Fruit fly (Drosophila melanogaster): Measurements from ENCODE around the gene Mfap1.

The Mfap1 gene

DNA sequence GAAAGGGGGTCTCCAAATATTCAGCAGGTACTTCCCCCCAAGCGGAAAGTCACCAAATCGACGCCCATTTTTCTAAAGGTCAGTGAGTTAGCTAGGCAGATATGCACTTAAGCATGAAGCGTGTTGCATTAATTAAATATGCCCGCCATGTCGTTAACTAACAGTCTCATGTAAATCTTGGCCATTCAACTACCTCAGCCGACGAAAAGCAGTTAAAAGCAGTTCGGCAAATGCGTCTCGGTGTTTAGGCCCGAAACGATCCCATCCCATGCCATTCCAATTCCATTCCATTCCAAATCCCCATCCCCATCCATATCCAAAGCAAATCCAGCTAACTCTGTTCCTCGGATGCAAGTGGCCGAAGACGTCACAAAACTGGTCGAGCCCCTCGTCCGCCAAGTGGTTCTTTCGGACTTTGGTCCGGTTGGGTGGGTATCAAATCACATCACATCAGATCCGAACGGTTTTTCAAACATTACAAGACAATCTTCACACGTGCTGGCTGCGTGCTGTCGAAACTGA lies 824 bp upstream of the Mfap1 start:
- no peak for TF ChIP-seq CTCF (optimal IDR thresholded peaks at IDR 0.05)
- TF ChIP-seq CG8478 (optimal IDR thresholded peaks at IDR 0.05), result no peak

DNA sequence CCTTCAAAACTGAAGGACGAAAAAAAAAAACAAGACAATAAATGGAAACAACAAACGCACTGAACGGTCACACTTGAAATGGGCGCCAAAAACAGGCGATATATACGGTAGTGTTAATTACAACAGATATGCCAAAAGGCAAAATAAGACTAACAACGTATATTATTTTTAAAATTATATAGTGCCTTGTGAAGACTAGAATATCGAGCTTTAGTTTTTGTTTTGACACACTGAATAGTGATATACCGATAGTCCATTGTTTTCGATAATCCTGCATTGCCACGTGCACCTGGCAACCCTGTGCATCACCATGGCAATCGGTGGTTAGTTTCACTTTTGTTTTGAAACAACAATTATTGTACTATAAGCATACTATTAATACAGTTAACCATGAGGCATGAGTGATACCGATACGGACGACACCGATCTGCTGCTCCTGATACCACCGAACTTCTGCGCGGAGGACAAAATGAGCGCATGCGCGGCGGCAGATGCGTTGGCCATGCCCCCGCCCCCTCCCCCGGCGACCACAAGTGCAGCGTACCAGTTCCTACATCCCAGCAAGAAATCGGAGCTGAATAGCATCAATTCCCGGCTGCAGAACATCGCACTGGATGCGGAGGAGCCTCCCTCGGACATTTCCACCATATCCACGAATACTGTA lies 6.7 kb downstream of the Mfap1 start, which contains the start of the genes mu2 and Cnb:
Gene mu2 (minus strand): TSS at position 13 of the 664 bp plus-strand sequence.
Gene Cnb (plus strand): TSS at position 103 of the 664 bp plus-strand sequence.
- TF ChIP-seq CG8478 (optimal IDR thresholded peaks at IDR 0.05) (no peak), CTCF (optimal IDR thresholded peaks at IDR 0.05) (no peak)

DNA sequence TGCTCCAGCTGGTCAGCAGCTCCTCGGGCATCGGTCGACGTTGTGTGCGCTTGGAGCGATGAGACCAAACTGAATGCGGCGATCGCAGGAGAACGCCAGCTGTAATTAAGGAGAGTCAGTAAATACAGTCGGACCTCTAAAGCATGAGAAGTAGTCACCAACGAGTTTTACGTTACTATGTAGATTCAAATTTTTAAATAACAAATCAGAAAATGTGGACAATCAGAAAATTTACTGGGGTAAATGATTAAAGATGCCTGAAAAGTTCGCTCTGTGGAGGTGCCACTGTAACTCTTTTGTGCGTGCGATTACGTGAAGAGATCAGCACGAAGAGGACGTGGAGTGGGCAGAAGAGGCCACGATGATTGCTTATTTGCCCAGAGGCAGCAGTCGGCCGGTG lies 22.1 kb downstream of the Mfap1 start, which contains the start of gene SCOT:
Gene SCOT (plus strand): TSS at position 180 of the 400 bp plus-strand sequence.
- TF ChIP-seq CG8478 (optimal IDR thresholded peaks at IDR 0.05) (no peak), CTCF (optimal IDR thresholded peaks at IDR 0.05) (no peak)

DNA sequence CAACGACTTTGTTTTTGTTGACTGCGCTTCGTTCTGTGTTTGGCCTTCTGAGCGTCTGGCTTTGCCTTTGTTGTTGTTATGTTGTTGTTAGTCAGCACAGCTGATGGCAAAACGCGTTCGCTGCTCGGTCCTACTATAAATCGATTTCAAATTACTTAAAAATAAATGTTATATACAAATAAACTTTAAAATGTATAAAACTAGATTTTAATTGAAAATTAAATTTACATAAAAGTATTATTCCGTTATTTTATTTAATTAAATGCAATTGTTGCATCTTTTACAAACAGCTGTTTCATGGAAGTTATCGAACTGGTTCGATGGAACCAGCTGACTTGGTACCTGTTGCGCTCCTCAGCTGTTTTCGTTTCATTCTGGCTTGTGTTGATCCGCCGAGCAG lies 23.2 kb downstream of the Mfap1 start, which contains the start of gene mv:
Gene mv (minus strand): TSS at position 80 of the 400 bp plus-strand sequence.
- TF ChIP-seq CG8478 (optimal IDR thresholded peaks at IDR 0.05) (no peak), CTCF (optimal IDR thresholded peaks at IDR 0.05) (no peak)

DNA sequence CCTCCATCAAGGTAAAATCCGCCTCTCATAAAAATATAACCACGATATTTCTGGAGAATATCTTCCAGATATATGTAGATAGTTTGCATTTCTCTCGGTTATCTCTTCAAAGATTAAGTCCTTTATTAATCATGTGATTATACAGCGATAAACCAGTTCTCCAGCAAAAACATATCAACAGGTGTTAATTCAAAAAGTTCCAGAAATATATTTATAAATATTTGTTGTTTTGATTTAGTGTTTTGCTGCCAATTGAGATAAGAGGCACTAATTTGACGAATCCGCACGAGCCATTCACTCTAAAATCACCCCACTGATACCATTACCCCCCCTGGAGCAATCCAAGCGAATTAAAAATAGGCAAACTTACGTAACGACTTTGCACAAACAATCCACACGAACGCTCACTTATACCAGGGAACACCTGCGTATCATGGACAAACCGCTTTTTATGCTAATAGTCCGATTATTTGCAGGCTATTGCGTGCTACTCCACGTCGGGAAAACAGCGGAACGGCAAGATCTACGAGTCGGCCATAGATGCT lies 23.8 kb downstream of the Mfap1 start:
- TF ChIP-seq CTCF (optimal IDR thresholded peaks at IDR 0.05) (no peak), CG8478 (optimal IDR thresholded peaks at IDR 0.05) (no peak)

DNA sequence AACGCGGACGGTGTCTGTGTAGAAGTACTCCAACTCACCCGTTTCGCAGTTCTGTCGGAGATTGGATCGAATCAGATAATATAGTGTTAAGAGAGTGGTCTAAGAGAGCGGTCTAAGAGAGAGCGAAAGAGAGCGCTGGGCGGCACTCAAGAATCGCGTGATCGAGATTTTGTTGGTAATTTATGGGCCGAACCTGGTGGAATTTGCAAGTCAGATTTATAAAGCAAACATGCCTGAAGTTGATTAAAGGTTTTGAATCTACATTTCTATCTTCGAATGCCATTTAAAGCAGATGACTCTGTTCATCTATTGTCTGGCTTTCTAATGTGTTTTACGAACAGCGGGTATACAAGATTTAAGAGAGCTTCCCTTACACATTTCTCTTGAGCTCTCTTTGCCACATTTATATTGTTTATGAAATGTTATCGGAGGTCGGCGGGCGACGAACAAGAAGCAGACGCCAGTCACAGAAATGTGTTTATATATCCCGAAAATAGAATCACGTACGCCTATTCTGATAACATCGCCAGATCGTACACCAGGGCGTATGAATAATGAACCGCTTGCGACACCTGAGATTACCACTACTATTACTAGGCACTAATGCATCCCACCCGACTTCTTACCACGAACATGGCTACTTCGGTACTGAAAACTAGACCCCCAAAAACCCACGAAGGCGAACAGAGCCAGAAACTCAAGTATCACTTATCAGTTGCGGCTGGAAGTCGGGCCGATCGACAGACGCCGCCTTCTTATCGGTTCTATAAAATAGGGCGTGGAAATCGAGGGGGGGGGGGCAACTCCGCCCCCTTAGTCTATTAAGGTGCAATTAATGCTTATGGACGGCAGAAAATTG lies 26.8 kb downstream of the Mfap1 start:
- no peak for TF ChIP-seq CG8478 (optimal IDR thresholded peaks at IDR 0.05)
- TF ChIP-seq CTCF (optimal IDR thresholded peaks at IDR 0.05), result no peak

DNA sequence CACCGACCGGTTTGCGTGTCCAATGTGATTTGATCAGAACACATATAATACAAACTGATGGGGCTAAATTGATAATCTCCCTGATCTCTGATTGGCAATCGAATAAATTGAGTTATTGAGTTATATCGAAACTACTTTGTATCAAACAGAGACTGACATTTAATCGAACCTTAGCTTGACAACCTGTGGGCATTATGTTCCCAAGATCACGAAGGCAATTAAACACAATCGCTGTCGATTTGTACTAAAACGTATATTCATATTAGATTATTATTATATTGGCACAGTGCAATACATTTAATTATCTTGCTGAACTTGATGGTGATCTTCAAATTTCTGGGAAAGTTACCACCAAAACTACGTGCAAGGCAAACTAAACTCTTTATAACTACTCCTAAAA lies 27.5 kb downstream of the Mfap1 start:
- TF ChIP-seq CTCF (optimal IDR thresholded peaks at IDR 0.05), result no peak
- TF ChIP-seq CG8478 (optimal IDR thresholded peaks at IDR 0.05), result no peak

DNA sequence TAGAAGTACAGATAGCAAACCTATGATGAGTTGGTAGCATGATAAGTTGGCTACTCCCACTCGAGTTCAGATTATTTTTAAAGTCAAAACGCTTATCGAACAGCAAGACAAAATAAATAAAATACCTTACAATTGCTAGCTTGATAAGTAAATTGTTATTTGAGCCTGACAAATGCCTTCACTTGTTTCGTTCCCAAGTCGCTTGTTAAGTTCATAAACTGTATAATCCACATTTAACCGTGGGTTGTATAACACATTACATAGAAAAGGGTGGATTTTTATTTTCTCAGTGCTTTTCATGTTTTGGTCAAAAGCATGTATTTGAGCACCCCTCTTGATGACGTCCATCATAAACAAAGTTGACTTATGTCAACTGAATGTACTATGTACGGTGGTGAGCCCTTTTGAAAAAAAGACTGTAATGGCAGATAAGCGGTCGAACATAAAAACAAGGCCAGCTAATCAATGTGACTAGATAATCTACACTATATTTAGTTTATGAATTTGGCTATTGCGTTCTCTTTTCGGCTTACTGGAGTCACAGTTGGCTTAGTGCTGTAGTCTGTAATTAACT lies 28.0 kb downstream of the Mfap1 start:
- TF ChIP-seq CTCF (optimal IDR thresholded peaks at IDR 0.05), result no peak
- TF ChIP-seq CG8478 (optimal IDR thresholded peaks at IDR 0.05), result no peak

DNA sequence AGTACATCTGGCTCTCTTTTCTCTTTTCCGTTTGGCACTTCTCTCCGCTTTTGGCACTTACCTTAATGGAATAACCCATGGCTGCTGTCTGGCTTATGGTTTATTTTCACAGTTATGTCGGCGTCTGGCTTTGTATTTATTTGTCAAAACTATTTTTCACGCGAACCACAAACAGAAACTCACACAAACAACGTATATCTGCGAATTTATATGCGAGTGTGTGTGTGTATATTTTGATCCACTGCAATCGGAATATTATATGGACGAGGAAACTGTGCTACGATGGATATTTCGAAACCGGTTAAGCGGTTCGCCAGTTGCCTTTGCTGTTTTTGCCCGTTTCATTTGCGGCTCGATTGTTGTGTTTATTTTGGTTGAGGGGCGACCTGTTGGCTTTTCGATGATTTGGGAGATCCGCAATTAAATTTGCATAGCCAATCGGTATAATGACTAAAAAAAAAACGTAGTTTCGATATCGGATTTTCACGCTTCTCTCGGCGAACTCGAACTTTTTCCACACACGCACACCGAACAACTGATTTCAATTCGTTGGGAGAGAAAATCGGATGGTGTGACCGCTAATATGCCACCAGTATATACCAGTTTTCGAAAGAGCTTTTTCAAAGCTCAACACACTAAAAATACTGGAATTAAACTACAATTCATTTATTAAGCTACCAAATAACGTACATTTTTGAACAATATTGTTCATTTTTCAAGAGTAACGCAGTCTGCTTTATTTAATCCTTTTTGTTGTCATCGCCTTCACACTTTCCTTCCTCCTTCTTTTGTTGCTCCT lies 28.9 kb downstream of the Mfap1 start, which contains the start of gene CG1927:
Gene CG1927 (minus strand): TSS at position 541 of the 799 bp plus-strand sequence.
- TF ChIP-seq CTCF (optimal IDR thresholded peaks at IDR 0.05) (no peak), CG8478 (optimal IDR thresholded peaks at IDR 0.05) (no peak)

DNA sequence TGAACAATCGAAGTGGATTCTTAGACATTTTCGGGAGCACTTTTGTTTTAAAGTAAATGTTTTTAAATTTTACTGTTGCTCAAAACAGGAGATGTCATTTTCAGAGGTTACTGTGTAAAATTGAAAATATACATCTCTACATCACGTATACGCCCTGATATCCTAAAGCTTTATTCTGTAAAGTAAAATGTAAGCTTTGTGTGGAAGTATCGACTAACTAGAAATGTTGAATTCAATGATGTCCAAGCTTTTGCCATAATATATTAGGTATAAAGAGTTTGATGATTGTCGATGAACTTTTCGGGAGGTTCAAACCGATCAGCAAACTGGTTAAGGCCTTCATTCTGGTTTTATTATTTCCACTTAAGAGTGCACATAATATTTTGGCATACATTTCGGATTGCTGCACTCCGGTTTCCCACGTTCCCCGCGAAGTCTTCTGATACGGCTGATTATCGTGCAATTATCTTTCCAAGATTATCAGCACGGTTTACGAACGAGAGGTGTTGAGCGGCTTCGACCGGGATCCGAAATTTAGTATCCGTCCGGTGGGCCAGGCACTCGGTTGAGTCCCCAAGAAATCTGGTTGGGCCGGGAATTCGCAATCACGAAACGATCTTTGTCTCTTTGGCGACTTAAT lies 30.4 kb downstream of the Mfap1 start, which contains the start of the genes CG11815 and acs:
Gene CG11815 (minus strand): TSS at position 98 of the 640 bp plus-strand sequence.
Gene acs (plus strand): TSS at position 536 of the 640 bp plus-strand sequence.
- TF ChIP-seq CTCF (optimal IDR thresholded peaks at IDR 0.05) (no peak), CG8478 (optimal IDR thresholded peaks at IDR 0.05) (no peak)

DNA sequence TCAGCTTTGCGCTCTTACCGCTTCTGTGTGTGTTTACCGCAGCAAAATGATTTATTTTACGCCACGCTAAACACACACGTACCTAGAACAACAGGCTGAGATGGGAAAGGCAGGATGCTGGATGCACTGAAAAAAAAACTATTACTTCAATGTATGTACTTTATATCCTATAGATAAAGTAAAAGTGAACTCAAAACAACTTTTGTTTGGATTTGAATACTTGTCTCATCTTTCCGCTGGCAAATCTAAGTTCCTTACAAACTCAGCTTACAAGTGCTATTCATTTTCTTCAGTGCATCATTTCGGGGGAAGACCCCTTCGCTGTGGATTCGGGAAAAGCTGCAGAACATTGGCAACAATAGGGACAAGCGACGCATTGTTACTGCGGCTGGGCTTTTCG lies 35.9 kb downstream of the Mfap1 start:
- TF ChIP-seq CG8478 (optimal IDR thresholded peaks at IDR 0.05), result no peak
- no peak for TF ChIP-seq CTCF (optimal IDR thresholded peaks at IDR 0.05)

DNA sequence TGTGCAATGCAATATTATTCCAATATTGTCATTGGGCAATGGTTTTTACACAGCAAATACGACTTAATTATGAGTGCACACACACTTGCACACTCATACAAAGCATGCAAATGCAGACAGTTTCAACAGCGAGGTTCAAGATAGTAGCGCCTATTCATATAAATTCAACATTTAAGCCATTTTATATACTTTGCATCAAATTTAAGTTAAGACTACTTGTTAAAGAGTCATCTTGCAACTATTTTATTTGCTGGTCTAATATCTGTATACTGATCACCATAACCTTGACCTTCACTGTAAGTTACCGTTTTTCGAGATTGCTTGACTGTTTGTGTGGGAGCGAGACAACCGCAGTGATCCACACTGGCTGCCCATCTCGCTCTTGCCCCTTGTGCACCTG lies 44.5 kb downstream of the Mfap1 start:
- no peak for TF ChIP-seq CTCF (optimal IDR thresholded peaks at IDR 0.05)

Measured in S2 (cell line).